Worm (Caenorhabditis elegans): ENCODE measurements around the gene C49F8.3.

The C49F8.3 gene

ce11 chrX:13396550-13397023 is 9.2 kb upstream of the C49F8.3 start, which contains the start of gene F02C12.3 (continued):
- TF ChIP-seq lim-6 (tag; optimal IDR thresholded peaks at IDR 0.05): no peak
- peak; percentile 51 for TF ChIP-seq dve-1 (tag; optimal IDR thresholded peaks at IDR 0.05)
- TF ChIP-seq unc-42 (tag; optimal IDR thresholded peaks at IDR 0.05): no peak
- TF ChIP-seq K02D7.2 (tag; optimal IDR thresholded peaks at IDR 0.05): no peak

- TF ChIP-seq nhr-11 (tag; optimal IDR thresholded peaks at IDR 0.05): no peak
- no peak for TF ChIP-seq ceh-24 (tag; optimal IDR thresholded peaks at IDR 0.05)
- no peak for TF ChIP-seq rnt-1 (tag; optimal IDR thresholded peaks at IDR 0.05)
- no peak for TF ChIP-seq unc-55 (GFP tag; optimal IDR thresholded peaks at IDR 0.05)
- no peak for TF ChIP-seq ztf-16 (tag; optimal IDR thresholded peaks at IDR 0.05)
- TF ChIP-seq hlh-15 (tag; optimal IDR thresholded peaks at IDR 0.05): no peak
- TF ChIP-seq ceh-45 (GFP tag; IDR thresholded peaks at IDR 0.05): no peak
- TF ChIP-seq C38D4.7 (GFP tag; optimal IDR thresholded peaks at IDR 0.05): no peak
- TF ChIP-seq npax-4 (tag; optimal IDR thresholded peaks at IDR 0.05): no peak
- TF ChIP-seq nhr-232 (tag; optimal IDR thresholded peaks at IDR 0.05): no peak
These were observed 7.6 kb upstream of the C49F8.3 start, which contains the start of gene irld-2 for ce11 chrX:13394971-13395370. TSS of gene irld-2 (minus strand) at chrX:13395071.

ce11 chrX:13388829-13389228 is 1.5 kb upstream of the C49F8.3 start:
- TF ChIP-seq ceh-6 (GFP tag; optimal IDR thresholded peaks at IDR 0.05) (no peak), pqm-1 (tag; optimal IDR thresholded peaks at IDR 0.05) (no peak), lin-11 (tag; optimal IDR thresholded peaks at IDR 0.05) (no peak), ama-1 (optimal IDR thresholded peaks at IDR 0.05) (no peak), dmd-4 (tag; optimal IDR thresholded peaks at IDR 0.05; ENCODE audit: borderline replicate concordance) (no peak), ceh-31 (tag; optimal IDR thresholded peaks at IDR 0.05) (no peak), elt-2 (tag; optimal IDR thresholded peaks at IDR 0.05) (no peak), sdc-2 (tag; optimal IDR thresholded peaks at IDR 0.05) (no peak), ceh-48 (tag; optimal IDR thresholded peaks at IDR 0.05) (no peak)

ce11 chrX:13384743-13385142 is 2.6 kb downstream of the C49F8.3 start:
- TF ChIP-seq ceh-6 (GFP tag; optimal IDR thresholded peaks at IDR 0.05): no peak
- TF ChIP-seq ttx-3 (tag; optimal IDR thresholded peaks at IDR 0.05): no peak
- TF ChIP-seq npax-4 (tag; optimal IDR thresholded peaks at IDR 0.05): no peak
- no peak for TF ChIP-seq Y22D7AL.16 (tag; optimal IDR thresholded peaks at IDR 0.05)
- no peak for TF ChIP-seq syd-9 (tag; optimal IDR thresholded peaks at IDR 0.05)
- TF ChIP-seq pat-9 (tag; optimal IDR thresholded peaks at IDR 0.05): no peak
- TF ChIP-seq elt-4 (tag; optimal IDR thresholded peaks at IDR 0.05): no peak
- TF ChIP-seq pha-4 (tag; optimal IDR thresholded peaks at IDR 0.05): no peak
- TF ChIP-seq hlh-30 (tag; optimal IDR thresholded peaks at IDR 0.05; ENCODE audit: insufficient read depth): no peak
- TF ChIP-seq ceh-14 (tag; optimal IDR thresholded peaks at IDR 0.05): no peak
- TF ChIP-seq madf-2 (tag; optimal IDR thresholded peaks at IDR 0.05): no peak
- no peak for TF ChIP-seq hlh-8 (tag; optimal IDR thresholded peaks at IDR 0.05)
- TF ChIP-seq dve-1 (tag; optimal IDR thresholded peaks at IDR 0.05): no peak
- TF ChIP-seq zip-5 (tag; optimal IDR thresholded peaks at IDR 0.05): no peak
- TF ChIP-seq ama-1 (optimal IDR thresholded peaks at IDR 0.05): no peak
- TF ChIP-seq pha-2 (tag; optimal IDR thresholded peaks at IDR 0.05): no peak
- TF ChIP-seq rnt-1 (tag; optimal IDR thresholded peaks at IDR 0.05): no peak
- TF ChIP-seq odd-2 (tag; optimal IDR thresholded peaks at IDR 0.05): no peak

ce11 chrX:13383273-13383672 is 4.1 kb downstream of the C49F8.3 start:
- TF ChIP-seq ceh-34 (tag; optimal IDR thresholded peaks at IDR 0.05): no peak
- TF ChIP-seq ceh-9 (tag; optimal IDR thresholded peaks at IDR 0.05): no peak
- TF ChIP-seq fkh-6 (tag; optimal IDR thresholded peaks at IDR 0.05): no peak
- no peak for TF ChIP-seq ceh-2 (tag; optimal IDR thresholded peaks at IDR 0.05)
- TF ChIP-seq ahr-1 (tag; optimal IDR thresholded peaks at IDR 0.05): no peak
- TF ChIP-seq eyg-1 (tag; optimal IDR thresholded peaks at IDR 0.05): no peak
- no peak for TF ChIP-seq sdc-2 (tag; optimal IDR thresholded peaks at IDR 0.05)
- no peak for TF ChIP-seq lim-6 (tag; optimal IDR thresholded peaks at IDR 0.05)
- no peak for TF ChIP-seq Y22D7AL.16 (tag; optimal IDR thresholded peaks at IDR 0.05)
- TF ChIP-seq pax-1 (tag; optimal IDR thresholded peaks at IDR 0.05): no peak
- no peak for TF ChIP-seq syd-9 (tag; optimal IDR thresholded peaks at IDR 0.05)
- TF ChIP-seq ceh-18 (tag; optimal IDR thresholded peaks at IDR 0.05): no peak
- no peak for TF ChIP-seq fkh-10 (GFP tag; optimal IDR thresholded peaks at IDR 0.05)
- TF ChIP-seq rnt-1 (tag; optimal IDR thresholded peaks at IDR 0.05): no peak
- TF ChIP-seq pha-4 (tag; optimal IDR thresholded peaks at IDR 0.05): no peak
- TF ChIP-seq ceh-24 (tag; optimal IDR thresholded peaks at IDR 0.05): no peak
- TF ChIP-seq npax-4 (tag; optimal IDR thresholded peaks at IDR 0.05): no peak
- no peak for TF ChIP-seq nfya-1 (tag; optimal IDR thresholded peaks at IDR 0.05)
